Worm (Caenorhabditis elegans) whole organism, L3 larva: ENCODE results near the gene Y111B2A.1.

ENCODE experiments used
- R02D3.7 ChIP-seq: fragments of 150-350 bp; optimal IDR thresholded peaks from 2 replicates; lab custom pipeline; 2014; ENCODE audit warnings: missing biosample characterization, missing genetic modification characterization
- ZK546.5 ChIP-seq: sonication (generic microtip); optimal IDR thresholded peaks from 2 replicates; lab custom pipeline; 2017; ENCODE audit warnings: missing biosample characterization, missing genetic modification characterization
- ama-1 ChIP-seq: fragments of 150-350 bp; optimal IDR thresholded peaks from 2 replicates; lab custom pipeline; 2018
- ceh-16 ChIP-seq: sonication (generic microtip); optimal IDR thresholded peaks from 2 replicates; lab custom pipeline; 2017; ENCODE audit warnings: missing biosample characterization, missing genetic modification characterization
- ceh-28 ChIP-seq: fragments of 150-350 bp; optimal IDR thresholded peaks from 2 replicates; lab custom pipeline; 2014; ENCODE audit warnings: missing biosample characterization, missing genetic modification reagents, missing genetic modification characterization
- ceh-9 ChIP-seq: sonication (generic microtip); optimal IDR thresholded peaks from 2 replicates; lab custom pipeline; 2018; ENCODE audit warnings: missing biosample characterization, missing genetic modification characterization
- daf-12 ChIP-seq: fragments of 150-350 bp; optimal IDR thresholded peaks from 2 replicates; lab custom pipeline; 2014; ENCODE audit warnings: missing biosample characterization, missing genetic modification reagents, missing genetic modification characterization
- egl-5 ChIP-seq: fragments of 150-350 bp; optimal IDR thresholded peaks from 2 replicates; lab custom pipeline; 2017; ENCODE audit warnings: missing biosample characterization, missing genetic modification reagents, missing genetic modification characterization, inconsistent platforms
- elt-1 ChIP-seq: fragments of 150-350 bp; optimal IDR thresholded peaks from 2 replicates; lab custom pipeline; 2014; ENCODE audit warnings: missing biosample characterization, missing genetic modification characterization
- eor-1 ChIP-seq, 2 experiments: fragments of 150-350 bp; optimal IDR thresholded peaks; 2 replicates each; lab custom pipeline; 2014 to 2018; ENCODE audit warnings: missing biosample characterization in 2 of 2, missing genetic modification characterization in 2 of 2
- fos-1 ChIP-seq: fragments of 150-350 bp; optimal IDR thresholded peaks from 2 replicates; lab custom pipeline; 2014; ENCODE audit warnings: missing biosample characterization, missing genetic modification characterization
- hmg-11 ChIP-seq: sonication (generic microtip); optimal IDR thresholded peaks from 2 replicates; lab custom pipeline; 2016; ENCODE audit warnings: missing genetic modification characterization, missing compliant biosample characterization
- jun-1 ChIP-seq: fragments of 150-350 bp; optimal IDR thresholded peaks from 2 replicates; lab custom pipeline; 2014; ENCODE audit warnings: missing biosample characterization, missing genetic modification reagents, missing genetic modification characterization
- lin-39 ChIP-seq: fragments of 150-350 bp; optimal IDR thresholded peaks from 2 replicates; lab custom pipeline; 2018; ENCODE audit warnings: missing biosample characterization, missing genetic modification reagents, missing genetic modification characterization
- mdl-1 ChIP-seq: fragments of 150-350 bp; optimal IDR thresholded peaks from 2 replicates; lab custom pipeline; 2014; ENCODE audit warnings: missing biosample characterization, missing genetic modification characterization
- nfya-1 ChIP-seq: sonication (generic microtip); optimal IDR thresholded peaks from 2 replicates; lab custom pipeline; 2017; ENCODE audit warnings: missing genetic modification characterization, mild to moderate bottlenecking, missing compliant biosample characterization, antibody characterized with exemption, moderate library complexity; ENCODE audit not compliant: insufficient read depth
- nhr-11 ChIP-seq: fragments of 150-350 bp; optimal IDR thresholded peaks from 2 replicates; lab custom pipeline; 2014; ENCODE audit warnings: missing biosample characterization, missing genetic modification characterization
- nhr-12 ChIP-seq: fragments of 150-350 bp; optimal IDR thresholded peaks from 2 replicates; lab custom pipeline; 2014; ENCODE audit warnings: missing biosample characterization, missing genetic modification characterization
- nhr-25 ChIP-seq: sonication (generic microtip); optimal IDR thresholded peaks from 2 replicates; lab custom pipeline; 2017; ENCODE audit warnings: missing biosample characterization, missing genetic modification characterization
- nhr-28 ChIP-seq: fragments of 150-350 bp; optimal IDR thresholded peaks from 2 replicates; lab custom pipeline; 2014; ENCODE audit warnings: missing biosample characterization, missing genetic modification characterization
- nhr-43 ChIP-seq: sonication (generic microtip); optimal IDR thresholded peaks from 2 replicates; lab custom pipeline; 2016; ENCODE audit warnings: mild to moderate bottlenecking, missing genetic modification characterization, missing compliant biosample characterization; ENCODE audit not compliant: poor library complexity, severe bottlenecking
- nhr-67 ChIP-seq: fragments of 150-350 bp; optimal IDR thresholded peaks from 2 replicates; lab custom pipeline; 2014; ENCODE audit warnings: missing biosample characterization, missing genetic modification characterization
- nhr-76 ChIP-seq: fragments of 150-350 bp; sonication (generic microtip); optimal IDR thresholded peaks from 5 replicates; lab custom pipeline; 2014; ENCODE audit warnings: missing biosample characterization, missing genetic modification characterization
- pha-4 ChIP-seq: fragments of 150-350 bp; optimal IDR thresholded peaks from 2 replicates; lab custom pipeline; 2014; ENCODE audit warnings: missing biosample characterization, missing genetic modification reagents, missing genetic modification characterization
- sea-2 ChIP-seq: fragments of 150-350 bp; sonication (generic microtip); optimal IDR thresholded peaks from 4 replicates; lab custom pipeline; 2014; ENCODE audit warnings: missing biosample characterization, missing genetic modification reagents, missing genetic modification characterization
- skn-1 ChIP-seq: fragments of 150-350 bp; optimal IDR thresholded peaks from 2 replicates; lab custom pipeline; 2014; ENCODE audit warnings: missing biosample characterization, missing genetic modification characterization
- snpc-4 ChIP-seq: fragments of 150-350 bp; optimal IDR thresholded peaks from 2 replicates; lab custom pipeline; 2014; ENCODE audit warnings: missing biosample characterization, missing genetic modification characterization
- tbx-2 ChIP-seq: sonication (generic microtip); optimal IDR thresholded peaks from 2 replicates; lab custom pipeline; 2016; ENCODE audit warnings: mild to moderate bottlenecking, missing genetic modification characterization, missing compliant biosample characterization
- unc-39 ChIP-seq: sonication (generic microtip); optimal IDR thresholded peaks from 4 replicates; lab custom pipeline; 2017; ENCODE audit warnings: missing biosample characterization, missing genetic modification characterization
- zag-1 ChIP-seq: fragments of 150-350 bp; optimal IDR thresholded peaks from 2 replicates; lab custom pipeline; 2014; ENCODE audit warnings: missing biosample characterization, missing genetic modification characterization
- ztf-4 ChIP-seq: fragments of 150-350 bp; optimal IDR thresholded peaks from 2 replicates; lab custom pipeline; 2014; ENCODE audit warnings: missing biosample characterization, missing genetic modification characterization

Gene Y111B2A.1

ce11 chrIII:12528029-12528428 lies 32.6 kb upstream of the Y111B2A.1 start (continued):
- TF ChIP-seq ZK546.5 (no peak), nhr-28 (no peak), jun-1 (peak; percentile 13), skn-1 (tag; lab: Kevin White, UChicago) (no peak), pha-4 (tag; lab: Kevin White, UChicago) (peak; percentile 47), eor-1 (tag; optimal IDR thresholded peaks at IDR 0.05; lab: Kevin White, UChicago) (no peak), ceh-28 (tag; lab: Kevin White, UChicago) (no peak), ceh-16 (no peak)

- TF ChIP-seq nhr-25 (tag; lab: Kevin White, UChicago) (no peak), ceh-16 (no peak), ceh-28 (tag; lab: Kevin White, UChicago) (peak; percentile 93)
These were observed 22.2 kb upstream of the Y111B2A.1 start for ce11 chrIII:12517674-12518073.

- TF ChIP-seq nhr-28 (no peak), nfya-1 (tag; lab: Kevin White, UChicago) (peak; percentile 70)
These were observed 15.1 kb upstream of the Y111B2A.1 start for ce11 chrIII:12510505-12510904.

ce11 chrIII:12499245-12499644 lies 3.8 kb upstream of the Y111B2A.1 start, which contains the start of gene sql-1:
Gene sql-1 (plus strand): TSS chrIII:12499557.
- peak; percentile 42 for TF ChIP-seq nfya-1 (tag; lab: Kevin White, UChicago)
- TF ChIP-seq eor-1 (tag; optimal IDR thresholded peaks at IDR 0.05; lab: Kevin White, UChicago): no peak
- TF ChIP-seq hmg-11: peak; percentile 34

- TF ChIP-seq nhr-12 (no peak), unc-39 (tag; lab: Kevin White, UChicago) (no peak), snpc-4 (tag; lab: Kevin White, UChicago) (no peak), mdl-1 (tag; lab: Kevin White, UChicago) (no peak), nhr-76 (tag; lab: Kevin White, UChicago) (no peak), sea-2 (GFP tag; lab: Kevin White, UChicago) (no peak), lin-39 (no peak), egl-5 (no peak), nfya-1 (tag; lab: Kevin White, UChicago) (no peak), nhr-11 (tag; lab: Kevin White, UChicago) (no peak), ceh-16 (no peak), skn-1 (tag; lab: Kevin White, UChicago) (no peak), R02D3.7 (no peak), tbx-2 (tag; lab: Kevin White, UChicago) (no peak), daf-12 (tag; lab: Kevin White, UChicago) (no peak), ztf-4 (tag; lab: Kevin White, UChicago) (no peak), ceh-9 (no peak)
These were observed 1.0 kb upstream of the Y111B2A.1 start, which contains the start of gene herd-1 for ce11 chrIII:12496449-12496848. Gene herd-1 (plus strand): TSS chrIII:12496538.

- no peak for TF ChIP-seq ztf-4 (tag; lab: Kevin White, UChicago)
- no peak for TF ChIP-seq unc-39 (tag; lab: Kevin White, UChicago)
- no peak for TF ChIP-seq snpc-4 (tag; lab: Kevin White, UChicago)
- no peak for TF ChIP-seq eor-1 (tag; optimal IDR thresholded peaks at IDR 0.05; lab: Kevin White, UChicago)
- TF ChIP-seq hmg-11: no peak
- TF ChIP-seq pha-4 (tag; lab: Kevin White, UChicago): no peak
- no peak for TF ChIP-seq ceh-16
- no peak for TF ChIP-seq zag-1 (tag; lab: Kevin White, UChicago)
- no peak for TF ChIP-seq nfya-1 (tag; lab: Kevin White, UChicago)
These were observed 3.5 kb downstream of the Y111B2A.1 start, which contains the start of gene Y49E10.25 for ce11 chrIII:12491984-12492383. Gene Y49E10.25 (minus strand): TSS chrIII:12492084.

- no peak for TF ChIP-seq hmg-11
- no peak for TF ChIP-seq fos-1 (tag; lab: Kevin White, UChicago)
- no peak for TF ChIP-seq elt-1 (tag; lab: Kevin White, UChicago)
- TF ChIP-seq nhr-67 (tag; lab: Kevin White, UChicago): no peak
- no peak for TF ChIP-seq nhr-43 (tag; lab: Kevin White, UChicago)
- no peak for TF ChIP-seq sea-2 (GFP tag; lab: Kevin White, UChicago)
- no peak for TF ChIP-seq ama-1 (lab: Kevin White, UChicago)
- no peak for TF ChIP-seq nhr-28
- TF ChIP-seq, all 47 proteins: peak for 0
These were observed 11.0 kb downstream of the Y111B2A.1 start, which contains the start of gene arrd-16 for ce11 chrIII:12484432-12484831. Gene arrd-16 (plus strand): TSS chrIII:12484732.
